Worm (Caenorhabditis elegans) whole organism, midembryonic: Measurements from ENCODE around the gene C14A11.9.

ENCODE experiments used
- T22C8.4 ChIP-seq: fragments of 200-800 bp; sonication (Bioruptor generic); IDR thresholded peaks from 2 replicates; pipeline ENCODE4 v1.3.6; 2022; ENCODE audit warnings: missing genetic modification characterization, missing compliant biosample characterization
- cog-1 ChIP-seq: sonication (generic microtip); optimal IDR thresholded peaks from 2 replicates; lab custom pipeline; 2016; ENCODE audit warnings: missing genetic modification characterization, missing compliant biosample characterization
- flt-1 ChIP-seq: fragments of 200-800 bp; sonication (Bioruptor generic); IDR thresholded peaks from 2 replicates; pipeline ENCODE4 v1.3.6; 2022; ENCODE audit warnings: missing genetic modification characterization, missing compliant biosample characterization
- klf-2 ChIP-seq: fragments of 200-800 bp; sonication (Bioruptor generic); conservative IDR thresholded peaks from 2 replicates; pipeline ENCODE4 v1.3.6; 2022; ENCODE audit warnings: missing genetic modification reagents, missing genetic modification characterization, missing compliant biosample characterization
- med-1 ChIP-seq: sonication (generic microtip); optimal IDR thresholded peaks from 2 replicates; lab custom pipeline; 2017; ENCODE audit warnings: missing genetic modification characterization, mild to moderate bottlenecking, missing compliant biosample characterization, antibody characterized with exemption, missing genetic modification reagents; ENCODE audit not compliant: insufficient read depth
- ref-1 ChIP-seq: fragments of 200-800 bp; sonication (Bioruptor generic); conservative IDR thresholded peaks from 2 replicates; pipeline ENCODE4 v1.3.6; 2022; ENCODE audit warnings: missing genetic modification reagents, missing genetic modification characterization, missing compliant biosample characterization
- tab-1 ChIP-seq: fragments of 200-800 bp; sonication (Bioruptor generic); IDR thresholded peaks from 2 replicates; pipeline ENCODE4 v1.3.6; 2022; ENCODE audit warnings: missing genetic modification characterization, missing compliant biosample characterization
- ztf-23 ChIP-seq: fragments of 200-800 bp; sonication (Bioruptor generic); IDR thresholded peaks from 2 replicates; pipeline ENCODE4 v1.3.6; 2022; ENCODE audit warnings: missing genetic modification reagents, missing genetic modification characterization, missing compliant biosample characterization
- ztf-29 ChIP-seq: fragments of 200-800 bp; sonication (Bioruptor generic); IDR thresholded peaks from 2 replicates; pipeline ENCODE4 v1.3.6; 2022; ENCODE audit warnings: missing genetic modification reagents, missing genetic modification characterization, missing compliant biosample characterization

The C14A11.9 gene

ce11 chrX:2836770-2837169, 27.3 kb upstream of the C14A11.9 start:
- TF ChIP-seq T22C8.4 (GFP tag; lab: Robert Waterston, UW), result no peak

- TF ChIP-seq cog-1 (tag; lab: Kevin White, UChicago), result no peak
- TF ChIP-seq ztf-29 (GFP tag; lab: Robert Waterston, UW), result no peak
- TF ChIP-seq T22C8.4 (GFP tag; lab: Robert Waterston, UW), result no peak
- TF ChIP-seq ztf-23 (GFP tag; lab: Robert Waterston, UW), result no peak
- TF ChIP-seq klf-2 (GFP tag; lab: Robert Waterston, UW), result no peak
- no peak for TF ChIP-seq flt-1 (GFP tag; lab: Robert Waterston, UW)
- no peak for TF ChIP-seq med-1
- no peak for TF ChIP-seq tab-1
- TF ChIP-seq ref-1, result no peak
These were observed 18.3 kb upstream of the C14A11.9 start, which contains the start of gene ssr-2 for ce11 chrX:2827702-2828182. ssr-2 (minus strand) TSS chrX:2827752.

ce11 chrX:2826337-2826736, 16.9 kb upstream of the C14A11.9 start:
- TF ChIP-seq T22C8.4 (GFP tag; lab: Robert Waterston, UW), result no peak
- TF ChIP-seq med-1, result no peak
- no peak for TF ChIP-seq ref-1
- no peak for TF ChIP-seq flt-1 (GFP tag; lab: Robert Waterston, UW)
- no peak for TF ChIP-seq tab-1
- no peak for TF ChIP-seq klf-2 (GFP tag; lab: Robert Waterston, UW)
- TF ChIP-seq ztf-29 (GFP tag; lab: Robert Waterston, UW), result no peak
- TF ChIP-seq cog-1 (tag; lab: Kevin White, UChicago), result no peak
- TF ChIP-seq ztf-23 (GFP tag; lab: Robert Waterston, UW), result no peak

ce11 chrX:2820148-2820547, 10.7 kb upstream of the C14A11.9 start, which contains the start of gene tsp-6:
tsp-6 (plus strand) TSS chrX:2820448.
- no peak for TF ChIP-seq med-1
- TF ChIP-seq tab-1, result no peak
- TF ChIP-seq ref-1, result no peak
- TF ChIP-seq flt-1 (GFP tag; lab: Robert Waterston, UW), result no peak
- no peak for TF ChIP-seq ztf-23 (GFP tag; lab: Robert Waterston, UW)
- TF ChIP-seq klf-2 (GFP tag; lab: Robert Waterston, UW), result no peak
- no peak for TF ChIP-seq cog-1 (tag; lab: Kevin White, UChicago)
- no peak for TF ChIP-seq T22C8.4 (GFP tag; lab: Robert Waterston, UW)

- TF ChIP-seq ref-1, result no peak
- no peak for TF ChIP-seq flt-1 (GFP tag; lab: Robert Waterston, UW)
- no peak for TF ChIP-seq klf-2 (GFP tag; lab: Robert Waterston, UW)
- TF ChIP-seq ztf-29 (GFP tag; lab: Robert Waterston, UW), result no peak
- TF ChIP-seq med-1, result no peak
- no peak for TF ChIP-seq tab-1
- no peak for TF ChIP-seq T22C8.4 (GFP tag; lab: Robert Waterston, UW)
- no peak for TF ChIP-seq ztf-23 (GFP tag; lab: Robert Waterston, UW)
- TF ChIP-seq cog-1 (tag; lab: Kevin White, UChicago), result no peak
These were observed 10.3 kb upstream of the C14A11.9 start for ce11 chrX:2819747-2820146.

ce11 chrX:2818899-2819298, 9.5 kb upstream of the C14A11.9 start:
- no peak for TF ChIP-seq T22C8.4 (GFP tag; lab: Robert Waterston, UW)
- TF ChIP-seq klf-2 (GFP tag; lab: Robert Waterston, UW), result no peak
- TF ChIP-seq ztf-29 (GFP tag; lab: Robert Waterston, UW), result no peak
- TF ChIP-seq ztf-23 (GFP tag; lab: Robert Waterston, UW), result no peak
- TF ChIP-seq cog-1 (tag; lab: Kevin White, UChicago), result no peak
- TF ChIP-seq tab-1, result no peak

ce11 chrX:2814097-2814720, 4.8 kb upstream of the C14A11.9 start, which contains the start of gene C14A11.6:
C14A11.6 (minus strand) TSS chrX:2814147.
- no peak for TF ChIP-seq med-1
- TF ChIP-seq cog-1 (tag; lab: Kevin White, UChicago), result no peak
- TF ChIP-seq ref-1, result no peak
- TF ChIP-seq flt-1 (GFP tag; lab: Robert Waterston, UW), result no peak
- no peak for TF ChIP-seq T22C8.4 (GFP tag; lab: Robert Waterston, UW)
- no peak for TF ChIP-seq tab-1
- no peak for TF ChIP-seq klf-2 (GFP tag; lab: Robert Waterston, UW)
- TF ChIP-seq ztf-29 (GFP tag; lab: Robert Waterston, UW), result no peak
- no peak for TF ChIP-seq ztf-23 (GFP tag; lab: Robert Waterston, UW)

- TF ChIP-seq cog-1 (tag; lab: Kevin White, UChicago) (no peak), flt-1 (GFP tag; lab: Robert Waterston, UW) (no peak), T22C8.4 (GFP tag; lab: Robert Waterston, UW) (no peak), med-1 (no peak), ref-1 (no peak), ztf-29 (GFP tag; lab: Robert Waterston, UW) (no peak), tab-1 (no peak), klf-2 (GFP tag; lab: Robert Waterston, UW) (no peak)
These were observed 2.0 kb downstream of the C14A11.9 start, which contains the start of gene C14A11.5 for ce11 chrX:2807390-2807789. C14A11.5 (minus strand) TSS chrX:2807528.

ce11 chrX:2802562-2803165, 6.8 kb downstream of the C14A11.9 start, which contains the start of gene C14A11.2:
C14A11.2 (plus strand) TSS chrX:2803112.
- TF ChIP-seq tab-1 (no peak), klf-2 (GFP tag; lab: Robert Waterston, UW) (no peak), flt-1 (GFP tag; lab: Robert Waterston, UW) (no peak), ztf-23 (GFP tag; lab: Robert Waterston, UW) (no peak), med-1 (no peak), cog-1 (tag; lab: Kevin White, UChicago) (no peak), T22C8.4 (GFP tag; lab: Robert Waterston, UW) (no peak), ref-1 (no peak), ztf-29 (GFP tag; lab: Robert Waterston, UW) (no peak)
